Worm (Caenorhabditis elegans): Measurements from ENCODE around the gene Y57A10C.11.

The Y57A10C.11 gene

DNA sequence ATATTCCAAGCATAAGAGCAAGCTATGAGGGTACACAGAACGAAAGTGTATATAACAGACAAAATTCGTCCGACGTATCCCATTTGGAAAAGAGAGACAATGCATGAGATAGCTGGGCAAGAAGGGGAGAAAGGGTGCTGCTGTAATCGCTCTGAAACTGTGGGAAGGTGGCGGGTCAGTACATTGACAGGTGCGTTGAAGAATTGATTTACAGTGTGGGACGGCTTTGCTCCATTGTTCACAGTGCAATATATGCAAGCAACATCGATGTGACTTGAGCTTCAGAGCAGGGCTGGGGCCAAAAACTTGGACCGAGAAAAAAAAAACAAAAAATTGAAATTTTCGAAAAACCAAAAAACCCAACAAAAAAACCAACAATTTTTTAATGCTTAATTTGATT is 4.6 kb downstream of the Y57A10C.11 start, which contains the start of gene F57G9.3:
Gene F57G9.3, minus strand, starts transcription at position 101 of the 400 bp plus-strand sequence.
- TF ChIP-seq elt-3 (tag; optimal IDR thresholded peaks at IDR 0.05) (no peak), ztf-11 (tag; optimal IDR thresholded peaks at IDR 0.05) (no peak), lin-13 (tag; optimal IDR thresholded peaks at IDR 0.05) (no peak), sptf-1 (tag; optimal IDR thresholded peaks at IDR 0.05) (no peak), mls-2 (tag; optimal IDR thresholded peaks at IDR 0.05) (no peak), nhr-2 (tag; optimal IDR thresholded peaks at IDR 0.05) (no peak), ceh-39 (tag; optimal IDR thresholded peaks at IDR 0.05) (no peak), ceh-43 (GFP tag; optimal IDR thresholded peaks at IDR 0.05) (no peak), M03D4.4 (tag; optimal IDR thresholded peaks at IDR 0.05) (no peak), unc-62 (GFP tag; optimal IDR thresholded peaks at IDR 0.05) (no peak), tbx-8 (GFP tag; optimal IDR thresholded peaks at IDR 0.05) (no peak), mep-1 (tag; optimal IDR thresholded peaks at IDR 0.05) (no peak), cnd-1 (tag; optimal IDR thresholded peaks at IDR 0.05) (no peak), pha-4 (tag; optimal IDR thresholded peaks at IDR 0.05) (no peak), ham-2 (GFP tag; optimal IDR thresholded peaks at IDR 0.05) (no peak), snpc-4 (tag; optimal IDR thresholded peaks at IDR 0.05) (no peak), hlh-1 (tag; optimal IDR thresholded peaks at IDR 0.05) (no peak), drap-1 (GFP tag; optimal IDR thresholded peaks at IDR 0.05) (no peak), nhr-28 (tag; optimal IDR thresholded peaks at IDR 0.05) (no peak), unc-120 (tag; optimal IDR thresholded peaks at IDR 0.05; ENCODE audit: poor library complexity, severe bottlenecking) (no peak)

DNA sequence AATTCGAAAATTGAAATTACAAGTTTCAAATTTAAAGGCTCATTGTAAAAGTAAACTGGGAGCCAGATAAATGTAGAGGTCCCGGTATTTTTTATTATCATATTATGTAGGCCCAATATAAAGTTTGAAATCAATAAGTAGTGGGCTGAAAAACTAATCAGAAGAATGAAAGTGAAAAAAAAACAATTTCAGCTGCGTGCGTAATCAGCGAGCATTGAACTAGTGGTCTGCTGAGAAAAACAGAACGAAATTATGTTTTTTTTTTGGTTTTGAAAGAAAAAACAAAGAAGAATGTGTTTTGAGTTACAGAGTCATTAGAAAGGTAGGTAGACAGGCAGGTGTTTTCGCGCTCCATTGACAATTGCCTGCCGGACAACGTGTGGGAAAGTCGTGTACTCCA is 6.0 kb downstream of the Y57A10C.11 start, which contains the start of gene sre-31:
Gene sre-31, minus strand, starts transcription at position 101 of the 400 bp plus-strand sequence.
- TF ChIP-seq sem-2 (GFP tag; optimal IDR thresholded peaks at IDR 0.05): no peak
- TF ChIP-seq drap-1 (GFP tag; optimal IDR thresholded peaks at IDR 0.05): no peak
- no peak for TF ChIP-seq zip-8 (tag; optimal IDR thresholded peaks at IDR 0.05)
- TF ChIP-seq nhr-237 (tag; optimal IDR thresholded peaks at IDR 0.05): no peak
- TF ChIP-seq unc-39 (tag; optimal IDR thresholded peaks at IDR 0.05): no peak
- TF ChIP-seq cnd-1 (tag; optimal IDR thresholded peaks at IDR 0.05): no peak
- TF ChIP-seq flh-1 (GFP tag; optimal IDR thresholded peaks at IDR 0.05): no peak
- no peak for TF ChIP-seq ceh-83 (GFP tag; optimal IDR thresholded peaks at IDR 0.05)
- TF ChIP-seq bed-3 (GFP tag; optimal IDR thresholded peaks at IDR 0.05): no peak
- no peak for TF ChIP-seq nhr-12 (tag; optimal IDR thresholded peaks at IDR 0.05)
- no peak for TF ChIP-seq ceh-43 (GFP tag; optimal IDR thresholded peaks at IDR 0.05)
- no peak for TF ChIP-seq ces-1 (GFP tag; optimal IDR thresholded peaks at IDR 0.05)
- TF ChIP-seq nhr-76 (tag; optimal IDR thresholded peaks at IDR 0.05): no peak

DNA sequence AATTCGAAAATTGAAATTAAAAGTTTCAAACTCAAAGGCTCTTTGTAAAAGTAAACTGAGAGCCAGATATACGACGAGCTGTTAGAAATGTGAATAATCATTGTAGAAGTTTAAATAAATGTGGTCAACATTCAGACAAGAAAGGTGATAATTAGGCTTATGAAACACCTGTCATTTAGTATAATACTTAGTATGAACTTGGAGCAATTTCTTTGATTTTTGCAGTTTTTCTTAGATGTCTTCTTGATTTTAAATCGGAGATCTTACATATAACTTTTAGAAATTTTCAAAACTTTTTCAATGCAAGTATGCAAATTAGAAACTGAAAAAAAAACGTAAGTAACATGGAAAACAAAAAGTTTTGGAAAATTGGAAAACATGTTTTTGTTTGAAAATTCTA is 8.3 kb downstream of the Y57A10C.11 start, which contains the start of gene sre-30:
Gene sre-30, minus strand, starts transcription at position 101 of the 400 bp plus-strand sequence.
- TF ChIP-seq ham-2 (GFP tag; optimal IDR thresholded peaks at IDR 0.05): no peak
- no peak for TF ChIP-seq blmp-1 (tag; optimal IDR thresholded peaks at IDR 0.05)
- TF ChIP-seq tbx-8 (GFP tag; optimal IDR thresholded peaks at IDR 0.05): no peak
- no peak for TF ChIP-seq mep-1 (tag; optimal IDR thresholded peaks at IDR 0.05)

DNA sequence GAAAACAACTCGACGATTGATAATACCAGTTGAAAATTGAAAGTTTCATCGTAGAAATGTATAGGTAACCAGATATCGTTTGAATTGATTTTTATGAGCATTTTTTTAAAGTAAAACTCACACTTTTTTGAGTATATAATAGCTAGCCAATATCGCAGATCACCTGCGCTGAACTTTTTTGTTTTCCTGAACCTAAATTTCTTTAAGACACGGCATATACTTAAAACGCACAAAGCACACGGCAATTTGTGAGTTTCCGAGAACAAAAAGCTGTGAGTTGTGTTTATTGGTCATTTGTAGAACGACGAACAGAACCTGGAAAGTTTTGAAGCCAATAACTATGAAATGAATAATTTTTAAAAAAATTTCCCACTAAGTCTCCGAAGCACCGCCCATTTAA is 12.9 kb downstream of the Y57A10C.11 start, which contains the start of gene sre-29:
Gene sre-29, minus strand, starts transcription at position 101 of the 400 bp plus-strand sequence.
- TF ChIP-seq ztf-11 (tag; optimal IDR thresholded peaks at IDR 0.05) (no peak), nhr-76 (tag; optimal IDR thresholded peaks at IDR 0.05) (no peak), ceh-43 (GFP tag; optimal IDR thresholded peaks at IDR 0.05) (no peak), hlh-1 (tag; optimal IDR thresholded peaks at IDR 0.05) (no peak), nhr-12 (tag; optimal IDR thresholded peaks at IDR 0.05) (no peak), mep-1 (tag; optimal IDR thresholded peaks at IDR 0.05) (no peak), M03D4.4 (tag; optimal IDR thresholded peaks at IDR 0.05) (no peak), mab-5 (tag; optimal IDR thresholded peaks at IDR 0.05) (no peak), bed-3 (GFP tag; optimal IDR thresholded peaks at IDR 0.05) (no peak), ceh-39 (tag; optimal IDR thresholded peaks at IDR 0.05) (no peak), unc-62 (GFP tag; optimal IDR thresholded peaks at IDR 0.05) (no peak)

ce11 chrII:12397656-12398055 is 17.0 kb downstream of the Y57A10C.11 start, which contains the start of gene F57G9.7:
F57G9.7 (minus strand) TSS chrII:12397756.
- TF ChIP-seq lsy-2 (tag; optimal IDR thresholded peaks at IDR 0.05) (no peak), tbx-8 (GFP tag; optimal IDR thresholded peaks at IDR 0.05) (no peak), ham-2 (GFP tag; optimal IDR thresholded peaks at IDR 0.05) (no peak), mls-2 (tag; optimal IDR thresholded peaks at IDR 0.05) (no peak), flh-1 (GFP tag; optimal IDR thresholded peaks at IDR 0.05) (no peak), lin-32 (GFP tag; optimal IDR thresholded peaks at IDR 0.05) (no peak)
